Fruit fly (Drosophila melanogaster) whole organism, embryonic: ENCODE results near the gene Snx3.

Experiments
- Aef1 ChIP-seq: fragments of 200-800 bp; sonication (Bioruptor generic); IDR thresholded peaks from 3 replicates; pipeline ENCODE4 v1.3.6; 2022; ENCODE audit warnings: missing biosample characterization, missing genetic modification characterization
- Antp ChIP-seq: fragments of 200-800 bp; sonication (Bioruptor generic); optimal IDR thresholded peaks from 3 replicates; lab custom pipeline; 2016; ENCODE audit warnings: missing biosample characterization, missing genetic modification characterization
- CG10267 ChIP-seq: fragments of 200-800 bp; sonication (Bioruptor generic); optimal IDR thresholded peaks from 2 replicates; lab custom pipeline; 2018; ENCODE audit warnings: missing biosample characterization, mild to moderate bottlenecking, missing genetic modification characterization, moderate library complexity
- CG11723 ChIP-seq: fragments of 200-800 bp; sonication (Bioruptor generic); optimal IDR thresholded peaks from 2 replicates; lab custom pipeline; 2017; ENCODE audit warnings: missing biosample characterization, mild to moderate bottlenecking, missing genetic modification characterization
- CG12391 ChIP-seq: fragments of 200-800 bp; sonication (Bioruptor generic); optimal IDR thresholded peaks from 3 replicates; lab custom pipeline; 2018; ENCODE audit warnings: missing biosample characterization, mild to moderate bottlenecking, missing genetic modification characterization, moderate library complexity
- CG14965 ChIP-seq: fragments of 200-800 bp; sonication (Bioruptor generic); optimal IDR thresholded peaks from 2 replicates; lab custom pipeline; 2016; ENCODE audit warnings: missing biosample characterization, missing genetic modification characterization, borderline replicate concordance
- CG15479 ChIP-seq: fragments of 200-800 bp; sonication (Bioruptor generic); optimal IDR thresholded peaks from 3 replicates; lab custom pipeline; 2019; ENCODE audit warnings: missing biosample characterization, mild to moderate bottlenecking, missing genetic modification characterization, moderate library complexity
- CG1602 ChIP-seq: fragments of 200-800 bp; sonication (Bioruptor generic); optimal IDR thresholded peaks from 3 replicates; lab custom pipeline; 2016; ENCODE audit warnings: missing biosample characterization, missing genetic modification characterization
- CG17829 ChIP-seq: fragments of 200-800 bp; optimal IDR thresholded peaks from 2 replicates; lab custom pipeline; 2019; ENCODE audit warnings: missing biosample characterization, mild to moderate bottlenecking, missing genetic modification characterization, moderate library complexity
- CG2116 ChIP-seq: fragments of 200-800 bp; sonication (Bioruptor generic); optimal IDR thresholded peaks from 3 replicates; lab custom pipeline; 2018; ENCODE audit warnings: missing biosample characterization, mild to moderate bottlenecking, missing genetic modification characterization
- CG3065 ChIP-seq: fragments of 200-800 bp; sonication (Bioruptor generic); optimal IDR thresholded peaks from 2 replicates; lab custom pipeline; 2016; ENCODE audit warnings: missing biosample characterization, missing genetic modification characterization
- CG5245 ChIP-seq: fragments of 200-800 bp; sonication (Bioruptor generic); optimal IDR thresholded peaks from 3 replicates; lab custom pipeline; 2016; ENCODE audit warnings: missing biosample characterization, missing genetic modification characterization
- CG6654 ChIP-seq: fragments of 200-800 bp; sonication (Bioruptor generic); optimal IDR thresholded peaks from 2 replicates; lab custom pipeline; 2017; ENCODE audit warnings: missing biosample characterization, mild to moderate bottlenecking, missing genetic modification characterization
- CG6683 ChIP-seq: fragments of 200-800 bp; sonication (Bioruptor generic); optimal IDR thresholded peaks from 2 replicates; lab custom pipeline; 2017; ENCODE audit warnings: missing biosample characterization, mild to moderate bottlenecking, missing genetic modification characterization, missing genetic modification reagents
- CG6813 ChIP-seq: fragments of 200-800 bp; sonication (Bioruptor generic); optimal IDR thresholded peaks from 2 replicates; lab custom pipeline; 2017; ENCODE audit warnings: missing biosample characterization, missing genetic modification characterization, mild to moderate bottlenecking, moderate library complexity, missing genetic modification reagents
- Camta ChIP-seq: fragments of 200-800 bp; sonication (Bioruptor generic); optimal IDR thresholded peaks from 2 replicates; lab custom pipeline; 2016; ENCODE audit warnings: missing biosample characterization, missing genetic modification characterization
- CoRest ChIP-seq: fragments of 200-800 bp; sonication (Bioruptor generic); optimal IDR thresholded peaks from 3 replicates; lab custom pipeline; 2018; ENCODE audit warnings: missing biosample characterization, mild to moderate bottlenecking, missing genetic modification characterization, moderate library complexity
- Dek ChIP-seq: fragments of 200-800 bp; sonication (Bioruptor generic); optimal IDR thresholded peaks from 3 replicates; lab custom pipeline; 2019; ENCODE audit warnings: missing biosample characterization, mild to moderate bottlenecking, missing genetic modification characterization, moderate library complexity
- GATAe ChIP-seq: fragments of 200-800 bp; sonication (Bioruptor generic); conservative IDR thresholded peaks from 2 replicates; pipeline ENCODE4 v1.3.6; 2022; ENCODE audit warnings: missing biosample characterization, missing genetic modification characterization
- H15 ChIP-seq: fragments of 200-800 bp; sonication (Bioruptor generic); IDR thresholded peaks from 3 replicates; pipeline ENCODE4 v1.3.6; 2022; ENCODE audit warnings: missing biosample characterization, missing genetic modification characterization
- Hmr ChIP-seq: fragments of 200-800 bp; sonication (Bioruptor generic); optimal IDR thresholded peaks from 3 replicates; lab custom pipeline; 2017; ENCODE audit warnings: mild to moderate bottlenecking, missing biosample characterization, missing genetic modification reagents, missing genetic modification characterization
- Lhr ChIP-seq: fragments of 200-800 bp; sonication (Bioruptor generic); optimal IDR thresholded peaks from 3 replicates; lab custom pipeline; 2017; ENCODE audit warnings: mild to moderate bottlenecking, missing biosample characterization, missing genetic modification reagents, missing genetic modification characterization
- MBD-R2 ChIP-seq: fragments of 200-800 bp; sonication (Bioruptor generic); IDR thresholded peaks from 2 replicates; pipeline ENCODE4 v1.3.6; 2022; ENCODE audit warnings: missing biosample characterization, missing genetic modification characterization
- MESR4 ChIP-seq: fragments of 200-800 bp; sonication (Bioruptor generic); optimal IDR thresholded peaks from 2 replicates; lab custom pipeline; 2018; ENCODE audit warnings: missing biosample characterization, mild to moderate bottlenecking, missing genetic modification characterization, moderate library complexity
- Max ChIP-seq: fragments of 200-800 bp; sonication (Bioruptor generic); optimal IDR thresholded peaks from 2 replicates; lab custom pipeline; 2016; ENCODE audit warnings: missing biosample characterization, mild to moderate bottlenecking, missing genetic modification characterization
- Pdp1 ChIP-seq, 2 experiments: fragments of 200-800 bp; sonication (Bioruptor generic); optimal IDR thresholded peaks; 3 replicates each; lab custom pipeline; 2016; ENCODE audit warnings: missing biosample characterization in 2 of 2, missing genetic modification characterization in 2 of 2, mild to moderate bottlenecking in 1 of 2, moderate library complexity in 1 of 2
- Sin3A ChIP-seq: fragments of >200 bp; optimal IDR thresholded peaks from 2 replicates; lab custom pipeline; 2018
- br ChIP-seq: fragments of >200 bp; optimal IDR thresholded peaks from 2 replicates; lab custom pipeline; 2017
- bsh ChIP-seq, 2 experiments: fragments of 200-800 bp; sonication (Bioruptor generic); optimal IDR thresholded peaks; 2 replicates each; lab custom pipeline; 2017 to 2018; ENCODE audit warnings: mild to moderate bottlenecking in 2 of 2, missing biosample characterization in 2 of 2, missing genetic modification characterization in 2 of 2, moderate library complexity in 1 of 2
- caup ChIP-seq: fragments of 200-800 bp; sonication (Bioruptor generic); optimal IDR thresholded peaks from 3 replicates; lab custom pipeline; 2017; ENCODE audit warnings: missing biosample characterization, mild to moderate bottlenecking, missing genetic modification characterization, moderate library complexity; ENCODE audit not compliant: severe bottlenecking
- chn ChIP-seq: fragments of 200-800 bp; sonication (Bioruptor generic); optimal IDR thresholded peaks from 2 replicates; lab custom pipeline; 2016; ENCODE audit warnings: missing biosample characterization, missing genetic modification characterization
- dan ChIP-seq: fragments of 200-800 bp; sonication (Bioruptor generic); IDR thresholded peaks from 2 replicates; pipeline ENCODE4 v1.3.6; 2022; ENCODE audit warnings: missing biosample characterization, missing genetic modification characterization
- dmrt99B ChIP-seq: fragments of 200-800 bp; sonication (Bioruptor generic); optimal IDR thresholded peaks from 2 replicates; lab custom pipeline; 2018; ENCODE audit warnings: missing biosample characterization, mild to moderate bottlenecking, missing genetic modification characterization, moderate library complexity
- gem ChIP-seq: fragments of 200-800 bp; sonication (Bioruptor generic); optimal IDR thresholded peaks from 2 replicates; lab custom pipeline; 2019; ENCODE audit warnings: missing biosample characterization, mild to moderate bottlenecking, missing genetic modification characterization, moderate library complexity
- ind ChIP-seq: fragments of 200-800 bp; sonication (Bioruptor generic); optimal IDR thresholded peaks from 3 replicates; lab custom pipeline; 2016; ENCODE audit warnings: missing biosample characterization, missing genetic modification characterization
- mam ChIP-seq: fragments of 200-800 bp; sonication (Bioruptor generic); optimal IDR thresholded peaks from 3 replicates; lab custom pipeline; 2016; ENCODE audit warnings: missing biosample characterization, missing genetic modification characterization
- org-1 ChIP-seq: fragments of 200-800 bp; sonication (Bioruptor generic); optimal IDR thresholded peaks from 2 replicates; lab custom pipeline; 2017; ENCODE audit warnings: missing biosample characterization, missing genetic modification characterization
- pan ChIP-seq, 4 experiments: fragments of >200 bp in 3 of 4; fragments of 200-800 bp in 1 of 4; sonication (Bioruptor generic) in 1 of 4; optimal IDR thresholded peaks in 3 of 4; IDR thresholded peaks in 1 of 4; 2 replicates each; pipeline versions ENCODE4 v1.3.6 to Lab custom; 2017 to 2022; ENCODE audit warnings: missing biosample characterization in 2 of 4, missing genetic modification characterization in 2 of 4, mixed read lengths in 1 of 4
- pfk ChIP-seq: fragments of 200-800 bp; sonication (Bioruptor generic); optimal IDR thresholded peaks from 2 replicates; lab custom pipeline; 2018; ENCODE audit warnings: missing biosample characterization, mild to moderate bottlenecking, missing genetic modification characterization, moderate library complexity
- prd ChIP-seq, 3 experiments: fragments of >200 bp in 2 of 3; fragments of 200-800 bp in 1 of 3; sonication (Bioruptor generic) in 1 of 3; optimal IDR thresholded peaks in 2 of 3; IDR thresholded peaks in 1 of 3; 2 replicates in 2 of 3; 3 replicates in 1 of 3; pipeline versions ENCODE4 v1.3.6 to Lab custom; 2017 to 2022; ENCODE audit warnings: missing biosample characterization in 1 of 3, missing genetic modification characterization in 1 of 3
- psq ChIP-seq: fragments of 200-800 bp; sonication (Bioruptor generic); optimal IDR thresholded peaks from 2 replicates; lab custom pipeline; 2017; ENCODE audit warnings: missing biosample characterization, missing genetic modification characterization
- pum ChIP-seq: fragments of 200-800 bp; sonication (Bioruptor generic); optimal IDR thresholded peaks from 2 replicates; lab custom pipeline; 2016; ENCODE audit warnings: missing biosample characterization, missing genetic modification characterization
- repo ChIP-seq: fragments of 200-800 bp; sonication (Bioruptor generic); optimal IDR thresholded peaks from 2 replicates; lab custom pipeline; 2016; ENCODE audit warnings: missing biosample characterization, missing genetic modification characterization
- row ChIP-seq: fragments of 200-800 bp; sonication (Bioruptor generic); IDR thresholded peaks from 3 replicates; pipeline ENCODE4 v1.3.6; 2022; ENCODE audit warnings: missing biosample characterization, missing genetic modification characterization
- schlank ChIP-seq: fragments of 200-800 bp; sonication (Bioruptor generic); optimal IDR thresholded peaks from 2 replicates; lab custom pipeline; 2018; ENCODE audit warnings: missing biosample characterization, mild to moderate bottlenecking, missing genetic modification characterization
- sr ChIP-seq: fragments of 200-800 bp; sonication (Bioruptor generic); IDR thresholded peaks from 3 replicates; pipeline ENCODE4 v1.3.6; 2022; ENCODE audit warnings: missing biosample characterization, missing genetic modification characterization
- trh ChIP-seq: fragments of 200-800 bp; sonication (Bioruptor generic); optimal IDR thresholded peaks from 2 replicates; lab custom pipeline; 2016; ENCODE audit warnings: missing biosample characterization, missing genetic modification characterization
- usp ChIP-seq: fragments of >200 bp; optimal IDR thresholded peaks from 2 replicates; lab custom pipeline; 2017; ENCODE audit warnings: missing biosample characterization, missing genetic modification characterization
- wek ChIP-seq: fragments of 200-800 bp; sonication (Bioruptor generic); optimal IDR thresholded peaks from 3 replicates; lab custom pipeline; 2018; ENCODE audit warnings: missing biosample characterization, mild to moderate bottlenecking, missing genetic modification characterization, moderate library complexity
- z ChIP-seq: fragments of 200-800 bp; sonication (Bioruptor generic); IDR thresholded peaks from 3 replicates; pipeline ENCODE4 v1.3.6; 2022; ENCODE audit warnings: missing biosample characterization, missing genetic modification characterization
- zfh1 ChIP-seq: fragments of 200-800 bp; sonication (Bioruptor generic); IDR thresholded peaks from 3 replicates; pipeline ENCODE4 v1.3.6; 2022; ENCODE audit warnings: missing biosample characterization, missing genetic modification characterization

The Snx3 gene

dm6 chr3R:12650537-12650936, 22.7 kb downstream of the Snx3 start:
- TF ChIP-seq CG1602 (GFP tag; lab: Kevin White, UChicago), result no peak
- no peak for TF ChIP-seq CG14965 (GFP tag; lab: Kevin White, UChicago)
- no peak for TF ChIP-seq org-1 (GFP tag; lab: Kevin White, UChicago)
- TF ChIP-seq row, result no peak
- TF ChIP-seq Camta, result no peak
- TF ChIP-seq psq, result no peak
- TF ChIP-seq GATAe (GFP tag; lab: Robert Waterston, UW), result no peak
- no peak for TF ChIP-seq caup (GFP tag; lab: Kevin White, UChicago)
- no peak for TF ChIP-seq MESR4 (GFP tag; lab: Kevin White, UChicago)
- TF ChIP-seq CG6654 (GFP tag; lab: Kevin White, UChicago), result no peak
- no peak for TF ChIP-seq MBD-R2 (GFP tag; lab: Robert Waterston, UW)
- no peak for TF ChIP-seq CG6683 (GFP tag; lab: Kevin White, UChicago)
- no peak for TF ChIP-seq CG3065 (GFP tag; lab: Kevin White, UChicago)
- TF ChIP-seq Hmr (GFP tag; lab: Kevin White, UChicago), result peak; percentile 18
- TF ChIP-seq pum (GFP tag; lab: Kevin White, UChicago), result no peak
- TF ChIP-seq br (lab: Kevin White, UChicago), result no peak
- TF ChIP-seq bsh (GFP tag; optimal IDR thresholded peaks at IDR 0.05; lab: Kevin White, UChicago), result no peak
- no peak for TF ChIP-seq mam
- TF ChIP-seq CG10267 (tag; lab: Kevin White, UChicago), result peak; percentile 7
- TF ChIP-seq CG5245, result no peak
- TF ChIP-seq H15 (GFP tag; lab: Robert Waterston, UW), result no peak
- TF ChIP-seq schlank (tag; lab: Kevin White, UChicago), result no peak
- TF ChIP-seq CG2116, result peak; percentile 11
- no peak for TF ChIP-seq Aef1 (GFP tag; lab: Robert Waterston, UW)
- TF ChIP-seq CoRest (tag; lab: Kevin White, UChicago), result no peak
- TF ChIP-seq CG15479 (GFP tag; lab: Kevin White, UChicago), result no peak
- TF ChIP-seq CG6813 (GFP tag; lab: Kevin White, UChicago), result no peak
- TF ChIP-seq zfh1 (GFP tag; lab: Robert Waterston, UW), result no peak
- no peak for TF ChIP-seq pan (optimal IDR thresholded peaks at IDR 0.05; lab: Kevin White, UChicago)
- TF ChIP-seq pan (GFP tag; optimal IDR thresholded peaks at IDR 0.05 in 1 of 2, IDR thresholded peaks at IDR 0.05 in 1 of 2), result no peak
- TF ChIP-seq chn (GFP tag; lab: Kevin White, UChicago), result no peak
- TF ChIP-seq CG17829 (tag; lab: Kevin White, UChicago), result no peak
- TF ChIP-seq Dek (tag; lab: Kevin White, UChicago), result peak; percentile 1
- peak; percentile 8 for TF ChIP-seq Lhr (GFP tag; lab: Kevin White, UChicago)
- TF ChIP-seq CG11723, result no peak
- TF ChIP-seq sr (GFP tag; lab: Robert Waterston, UW), result no peak
- no peak for TF ChIP-seq Sin3A (lab: Kevin White, UChicago)
- no peak for TF ChIP-seq usp (GFP tag; lab: Kevin White, UChicago)
- no peak for TF ChIP-seq repo (GFP tag; lab: Kevin White, UChicago)
- no peak for TF ChIP-seq z (GFP tag; lab: Robert Waterston, UW)
- no peak for TF ChIP-seq Max (GFP tag; lab: Kevin White, UChicago)
- TF ChIP-seq CG12391 (tag; lab: Kevin White, UChicago), result no peak
- TF ChIP-seq Antp (GFP tag; lab: Kevin White, UChicago), result no peak
- TF ChIP-seq trh (GFP tag; lab: Kevin White, UChicago), result no peak
- TF ChIP-seq dan (GFP tag; lab: Robert Waterston, UW), result no peak
- TF ChIP-seq Pdp1 (GFP tag; optimal IDR thresholded peaks at IDR 0.05; lab: Kevin White, UChicago), result peak in 1 of 2 experiments; percentile 13
- no peak for TF ChIP-seq wek
- no peak for TF ChIP-seq dmrt99B (tag; lab: Kevin White, UChicago)
- TF ChIP-seq pfk (GFP tag; lab: Kevin White, UChicago), result no peak
- no peak for TF ChIP-seq gem
- no peak for TF ChIP-seq ind (GFP tag; lab: Kevin White, UChicago)
- TF ChIP-seq prd (optimal IDR thresholded peaks at IDR 0.05; lab: Kevin White, UChicago), result no peak
- TF ChIP-seq prd (GFP tag; IDR thresholded peaks at IDR 0.05; lab: Robert Waterston, UW), result no peak
